Fruit fly (Drosophila melanogaster): ENCODE data around the gene Naglu.

The Naglu gene

DNA sequence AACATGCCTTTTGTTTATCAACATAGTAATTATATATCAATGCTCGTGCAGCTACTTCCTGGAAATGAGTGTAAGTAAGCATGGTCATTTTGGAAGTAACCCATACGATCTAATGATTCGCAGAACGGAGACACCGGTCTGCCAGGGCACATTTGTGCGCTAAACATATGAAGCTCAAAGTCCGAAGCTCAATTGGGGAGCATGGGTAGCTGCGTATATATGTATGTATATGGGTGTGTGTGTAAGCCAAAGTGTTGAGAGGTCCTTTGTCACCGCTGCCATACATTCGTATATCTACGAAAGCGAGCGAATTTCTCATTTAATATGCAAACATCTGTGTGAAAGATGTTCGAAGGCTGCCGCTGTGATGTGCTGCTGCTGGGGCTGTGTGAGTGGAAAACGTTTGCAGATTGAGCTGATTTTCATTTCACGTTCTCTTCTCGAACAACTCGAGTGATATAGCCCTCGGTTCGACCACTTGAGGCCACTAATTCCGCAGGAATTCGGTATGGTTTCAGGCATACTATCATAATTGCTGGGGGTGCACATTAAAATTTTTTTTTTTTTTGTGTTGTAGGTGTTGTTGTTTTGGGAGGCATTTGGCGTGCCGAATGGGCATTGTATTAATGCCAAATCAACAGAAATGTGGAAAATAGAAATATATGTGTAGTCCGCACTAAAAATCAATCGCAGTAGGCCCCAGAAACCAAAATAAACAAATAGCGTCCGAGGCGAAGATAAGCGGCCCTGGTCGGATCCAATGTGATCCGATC is 6.6 kb upstream of the Naglu start:
- TF ChIP-seq Drgx (GFP tag; IDR thresholded peaks at IDR 0.05) (0 out of 2 replicates have a peak, but pooled peaks have one; percentile 24), CG11093 (GFP tag; IDR thresholded peaks at IDR 0.05) (no peak), CG12744 (GFP tag; optimal IDR thresholded peaks at IDR 0.05) (no peak), jumu (GFP tag; optimal IDR thresholded peaks at IDR 0.05) (no peak), jigr1 (GFP tag; IDR thresholded peaks at IDR 0.05) (no peak), pita (GFP tag; optimal IDR thresholded peaks at IDR 0.05) (no peak), CG9437 (GFP tag; optimal IDR thresholded peaks at IDR 0.05) (no peak), nom (GFP tag; optimal IDR thresholded peaks at IDR 0.05) (peak; percentile 83), cwo (GFP tag; optimal IDR thresholded peaks at IDR 0.05) (no peak), z (GFP tag; IDR thresholded peaks at IDR 0.05) (peak; percentile 82), CG5180 (GFP tag; optimal IDR thresholded peaks at IDR 0.05) (peak; percentile 51), her (GFP tag; optimal IDR thresholded peaks at IDR 0.05) (no peak), CG11560 (tag; IDR thresholded peaks at IDR 0.05) (no peak), zen2 (GFP tag; IDR thresholded peaks at IDR 0.05; ENCODE audit: partially characterized antibody) (no peak), sd (tag; optimal IDR thresholded peaks at IDR 0.05) (peak; percentile 85), CG14965 (GFP tag; optimal IDR thresholded peaks at IDR 0.05; ENCODE audit: borderline replicate concordance) (no peak), Med (GFP tag) (peak; percentile 65), abd-A (tag; optimal IDR thresholded peaks at IDR 0.05) (peak; percentile 33), CG13123 (GFP tag; optimal IDR thresholded peaks at IDR 0.05) (no peak), tna (GFP tag; IDR thresholded peaks at IDR 0.05; ENCODE audit: partially characterized antibody) (no peak), CG2199 (GFP tag; IDR thresholded peaks at IDR 0.05) (no peak), oc (tag; optimal IDR thresholded peaks at IDR 0.05) (no peak), twi (tag; optimal IDR thresholded peaks at IDR 0.05) (peak; percentile 88), chif (GFP tag; optimal IDR thresholded peaks at IDR 0.05) (no peak), Hr39 (optimal IDR thresholded peaks at IDR 0.05) (no peak), CG11504 (tag; optimal IDR thresholded peaks at IDR 0.05) (no peak), Fer1 (GFP tag; optimal IDR thresholded peaks at IDR 0.05) (no peak), NFAT (GFP tag; IDR thresholded peaks at IDR 0.05) (no peak), mld (GFP tag; IDR thresholded peaks at IDR 0.05; ENCODE audit: partially characterized antibody) (no peak), sisA (GFP tag; IDR thresholded peaks at IDR 0.05) (no peak)

dm6 chr2L:8417562-8417961 is 5.9 kb upstream of the Naglu start:
- TF ChIP-seq zen (tag; optimal IDR thresholded peaks at IDR 0.05): no peak
- no peak for TF ChIP-seq CG15011 (GFP tag; optimal IDR thresholded peaks at IDR 0.05)
- TF ChIP-seq hb (GFP tag; IDR thresholded peaks at IDR 0.05; ENCODE audit: partially characterized antibody): no peak
- TF ChIP-seq CG2199 (GFP tag; IDR thresholded peaks at IDR 0.05): 0 out of 3 replicates have a peak, but pooled peaks have one; percentile 8
- TF ChIP-seq HLH3B (GFP tag; IDR thresholded peaks at IDR 0.05): no peak
- TF ChIP-seq Drgx (GFP tag; IDR thresholded peaks at IDR 0.05): no peak
- TF ChIP-seq CG10543 (GFP tag; optimal IDR thresholded peaks at IDR 0.05): no peak
- TF ChIP-seq CG11504 (tag; optimal IDR thresholded peaks at IDR 0.05): no peak

dm6 chr2L:8416350-8417046 is 4.8 kb upstream of the Naglu start:
- TF ChIP-seq ftz-f1 (GFP tag; optimal IDR thresholded peaks at IDR 0.05): no peak
- TF ChIP-seq ERR (GFP tag; optimal IDR thresholded peaks at IDR 0.05): no peak
- TF ChIP-seq eve (GFP tag; optimal IDR thresholded peaks at IDR 0.05): no peak
- TF ChIP-seq sna (GFP tag; IDR thresholded peaks at IDR 0.05; ENCODE audit: partially characterized antibody): no peak
- TF ChIP-seq H2.0 (GFP tag; IDR thresholded peaks at IDR 0.05): no peak
- TF ChIP-seq Oaz (GFP tag; IDR thresholded peaks at IDR 0.05): no peak
- TF ChIP-seq odd (GFP tag; optimal IDR thresholded peaks at IDR 0.05): no peak
- TF ChIP-seq CG7372 (GFP tag; IDR thresholded peaks at IDR 0.05): no peak
- TF ChIP-seq NK7.1 (GFP tag; optimal IDR thresholded peaks at IDR 0.05): no peak
- TF ChIP-seq CG6765 (GFP tag; optimal IDR thresholded peaks at IDR 0.05): no peak
- TF ChIP-seq her (GFP tag; optimal IDR thresholded peaks at IDR 0.05): peak; percentile 51
- TF ChIP-seq dimm (GFP tag; IDR thresholded peaks at IDR 0.05): no peak
- TF ChIP-seq Nf-YA (GFP tag; IDR thresholded peaks at IDR 0.05): no peak
- TF ChIP-seq CG4617 (GFP tag; optimal IDR thresholded peaks at IDR 0.05; ENCODE audit: borderline replicate concordance): no peak

Data from whole organism, embryonic.